Fruit fly (Drosophila melanogaster) whole organism, embryonic: Measurements from ENCODE around the gene CG15027.

ENCODE experiments used
- CG10147 ChIP-seq: fragments of 200-800 bp; sonication (Bioruptor generic); optimal IDR thresholded peaks from 2 replicates; lab custom pipeline; 2019; ENCODE audit warnings: missing biosample characterization, mild to moderate bottlenecking, missing genetic modification characterization, moderate library complexity
- CG10565 ChIP-seq: fragments of 200-800 bp; sonication (Bioruptor generic); optimal IDR thresholded peaks from 3 replicates; lab custom pipeline; 2016; ENCODE audit warnings: missing biosample characterization, mild to moderate bottlenecking, missing genetic modification characterization
- CG11695 ChIP-seq: fragments of 200-800 bp; sonication (Bioruptor generic); IDR thresholded peaks from 3 replicates; pipeline ENCODE4 v1.3.6; 2022; ENCODE audit warnings: missing biosample characterization, missing genetic modification characterization
- CG12219 ChIP-seq: fragments of 200-800 bp; sonication (Bioruptor generic); optimal IDR thresholded peaks from 3 replicates; lab custom pipeline; 2018; ENCODE audit warnings: missing biosample characterization, mild to moderate bottlenecking, missing genetic modification characterization
- CG17568 ChIP-seq: fragments of 200-800 bp; sonication (Bioruptor generic); optimal IDR thresholded peaks from 2 replicates; lab custom pipeline; 2018; ENCODE audit warnings: missing biosample characterization, mild to moderate bottlenecking, missing genetic modification characterization, moderate library complexity
- CG30020 ChIP-seq: fragments of 200-800 bp; optimal IDR thresholded peaks from 2 replicates; lab custom pipeline; 2019; ENCODE audit warnings: missing biosample characterization, mild to moderate bottlenecking, missing genetic modification characterization, moderate library complexity
- CG32532 ChIP-seq: fragments of 200-800 bp; sonication (Bioruptor generic); IDR thresholded peaks from 2 replicates; pipeline ENCODE4 v1.3.6; 2022; ENCODE audit warnings: missing biosample characterization, missing genetic modification characterization
- CG32767 ChIP-seq: fragments of 200-800 bp; sonication (Bioruptor generic); IDR thresholded peaks from 2 replicates; pipeline ENCODE4 v1.3.6; 2022; ENCODE audit warnings: missing biosample characterization, missing genetic modification characterization
- CG34224 ChIP-seq: fragments of 200-800 bp; sonication (Bioruptor generic); IDR thresholded peaks from 3 replicates; pipeline ENCODE4 v1.3.6; 2022; ENCODE audit warnings: missing biosample characterization, missing genetic modification characterization; ENCODE audit not compliant: partially characterized antibody
- CG3726 ChIP-seq: fragments of 200-800 bp; sonication (Bioruptor generic); IDR thresholded peaks from 3 replicates; pipeline ENCODE4, ENCODE4 v1.3.6; 2022; ENCODE audit warnings: missing biosample characterization, missing genetic modification characterization
- CG3838 ChIP-seq: fragments of 200-800 bp; sonication (Bioruptor generic); optimal IDR thresholded peaks from 3 replicates; lab custom pipeline; 2016; ENCODE audit warnings: missing biosample characterization, missing genetic modification characterization
- CG4707 ChIP-seq: fragments of 200-800 bp; sonication (Bioruptor generic); optimal IDR thresholded peaks from 2 replicates; lab custom pipeline; 2018; ENCODE audit warnings: missing biosample characterization, mild to moderate bottlenecking, missing genetic modification characterization, moderate library complexity
- CG4820 ChIP-seq: fragments of 200-800 bp; sonication (Bioruptor generic); optimal IDR thresholded peaks from 3 replicates; lab custom pipeline; 2016; ENCODE audit warnings: missing biosample characterization, missing genetic modification characterization
- CG7745 ChIP-seq: fragments of 200-800 bp; sonication (Bioruptor generic); optimal IDR thresholded peaks from 2 replicates; lab custom pipeline; 2018; ENCODE audit warnings: missing biosample characterization, mild to moderate bottlenecking, missing genetic modification characterization, moderate library complexity
- CG7928 ChIP-seq: fragments of 200-800 bp; sonication (Bioruptor generic); optimal IDR thresholded peaks from 2 replicates; lab custom pipeline; 2017; ENCODE audit warnings: missing biosample characterization, mild to moderate bottlenecking, missing genetic modification characterization
- CG9215 ChIP-seq: fragments of 200-800 bp; sonication (Bioruptor generic); IDR thresholded peaks from 2 replicates; pipeline ENCODE4 v1.3.6; 2022; ENCODE audit warnings: missing biosample characterization, missing genetic modification characterization
- CG9817 ChIP-seq: fragments of 200-800 bp; sonication (Bioruptor generic); optimal IDR thresholded peaks from 2 replicates; lab custom pipeline; 2018; ENCODE audit warnings: missing biosample characterization, mild to moderate bottlenecking, missing genetic modification characterization, moderate library complexity
- CkIIα-i1 ChIP-seq: fragments of 200-800 bp; sonication (Bioruptor generic); IDR thresholded peaks from 2 replicates; pipeline ENCODE4 v1.3.6; 2022; ENCODE audit warnings: missing biosample characterization, missing genetic modification characterization
- H2.0 ChIP-seq: fragments of 200-800 bp; sonication (Bioruptor generic); IDR thresholded peaks from 2 replicates; pipeline ENCODE4 v1.3.6; 2022; ENCODE audit warnings: missing biosample characterization, missing genetic modification characterization
- Hr3 ChIP-seq: fragments of 200-800 bp; sonication (Bioruptor generic); optimal IDR thresholded peaks from 3 replicates; lab custom pipeline; 2016; ENCODE audit warnings: missing biosample characterization, missing genetic modification characterization
- Hsf ChIP-seq: fragments of 200-800 bp; sonication (Bioruptor generic); optimal IDR thresholded peaks from 3 replicates; lab custom pipeline; 2016; ENCODE audit warnings: missing biosample characterization, missing genetic modification characterization
- Jarid2 ChIP-seq: fragments of 200-800 bp; sonication (Bioruptor generic); optimal IDR thresholded peaks from 3 replicates; lab custom pipeline; 2017; ENCODE audit warnings: mild to moderate bottlenecking, missing biosample characterization, missing genetic modification reagents, missing genetic modification characterization
- Lpt ChIP-seq: fragments of >200 bp; optimal IDR thresholded peaks from 2 replicates; lab custom pipeline; 2018; ENCODE audit warnings: missing biosample characterization, missing genetic modification characterization
- Spps ChIP-seq: fragments of 200-800 bp; sonication (Bioruptor generic); optimal IDR thresholded peaks from 2 replicates; lab custom pipeline; 2018; ENCODE audit warnings: missing biosample characterization, mild to moderate bottlenecking, missing genetic modification characterization
- Ssrp ChIP-seq: fragments of 200-800 bp; sonication (Bioruptor generic); optimal IDR thresholded peaks from 2 replicates; lab custom pipeline; 2018; ENCODE audit warnings: missing biosample characterization, mild to moderate bottlenecking, missing genetic modification characterization, moderate library complexity
- ara ChIP-seq: fragments of 200-800 bp; sonication (Bioruptor generic); IDR thresholded peaks from 2 replicates; pipeline ENCODE4 v1.3.6; 2022; ENCODE audit warnings: missing biosample characterization, missing genetic modification characterization
- bbx ChIP-seq: fragments of 200-800 bp; sonication (Bioruptor generic); IDR thresholded peaks from 2 replicates; pipeline ENCODE4 v1.3.6; 2022; ENCODE audit warnings: missing biosample characterization, missing genetic modification characterization; ENCODE audit not compliant: partially characterized antibody
- bcd ChIP-seq: fragments of 200-800 bp; sonication (Bioruptor generic); optimal IDR thresholded peaks from 2 replicates; lab custom pipeline; 2017; ENCODE audit warnings: missing biosample characterization, mild to moderate bottlenecking, missing genetic modification characterization
- emc ChIP-seq: fragments of 200-800 bp; sonication (Bioruptor generic); optimal IDR thresholded peaks from 2 replicates; lab custom pipeline; 2016; ENCODE audit warnings: missing biosample characterization, missing genetic modification characterization
- fru ChIP-seq: fragments of >200 bp; optimal IDR thresholded peaks from 2 replicates; lab custom pipeline; 2017
- ftz-f1 ChIP-seq: fragments of 200-800 bp; sonication (Bioruptor generic); optimal IDR thresholded peaks from 2 replicates; lab custom pipeline; 2016; ENCODE audit warnings: missing biosample characterization, missing genetic modification characterization
- gcm ChIP-seq: fragments of 200-800 bp; sonication (Bioruptor generic); optimal IDR thresholded peaks from 2 replicates; lab custom pipeline; 2019; ENCODE audit warnings: missing biosample characterization, mild to moderate bottlenecking, missing genetic modification characterization, moderate library complexity
- hb ChIP-seq: fragments of 200-800 bp; sonication (Bioruptor generic); IDR thresholded peaks from 3 replicates; pipeline ENCODE4 v1.3.6; 2022; ENCODE audit warnings: missing biosample characterization, missing genetic modification characterization; ENCODE audit not compliant: partially characterized antibody
- her ChIP-seq: fragments of 200-800 bp; sonication (Bioruptor generic); optimal IDR thresholded peaks from 2 replicates; lab custom pipeline; 2016; ENCODE audit warnings: missing biosample characterization, missing genetic modification characterization
- kah ChIP-seq: fragments of 200-800 bp; sonication (Bioruptor generic); optimal IDR thresholded peaks from 2 replicates; lab custom pipeline; 2018; ENCODE audit warnings: missing biosample characterization, mild to moderate bottlenecking, missing genetic modification characterization
- kni ChIP-seq: fragments of 200-800 bp; sonication (Bioruptor generic); optimal IDR thresholded peaks from 3 replicates; lab custom pipeline; 2017; ENCODE audit warnings: mild to moderate bottlenecking, missing biosample characterization, missing genetic modification reagents, missing genetic modification characterization
- mam ChIP-seq: fragments of 200-800 bp; sonication (Bioruptor generic); optimal IDR thresholded peaks from 3 replicates; lab custom pipeline; 2016; ENCODE audit warnings: missing biosample characterization, missing genetic modification characterization
- pan ChIP-seq, 4 experiments: fragments of >200 bp in 3 of 4; fragments of 200-800 bp in 1 of 4; sonication (Bioruptor generic) in 1 of 4; optimal IDR thresholded peaks in 3 of 4; IDR thresholded peaks in 1 of 4; 2 replicates each; pipeline versions ENCODE4 v1.3.6 to Lab custom; 2017 to 2022; ENCODE audit warnings: missing biosample characterization in 2 of 4, missing genetic modification characterization in 2 of 4, mixed read lengths in 1 of 4
- pb ChIP-seq: fragments of 200-800 bp; sonication (Bioruptor generic); optimal IDR thresholded peaks from 3 replicates; lab custom pipeline; 2016; ENCODE audit warnings: missing biosample characterization, missing genetic modification characterization
- pita ChIP-seq: fragments of 200-800 bp; sonication (Bioruptor generic); optimal IDR thresholded peaks from 2 replicates; lab custom pipeline; 2017; ENCODE audit warnings: missing biosample characterization, mild to moderate bottlenecking, missing genetic modification characterization
- prd ChIP-seq, 3 experiments: fragments of >200 bp in 2 of 3; fragments of 200-800 bp in 1 of 3; sonication (Bioruptor generic) in 1 of 3; optimal IDR thresholded peaks in 2 of 3; IDR thresholded peaks in 1 of 3; 2 replicates in 2 of 3; 3 replicates in 1 of 3; pipeline versions ENCODE4 v1.3.6 to Lab custom; 2017 to 2022; ENCODE audit warnings: missing biosample characterization in 1 of 3, missing genetic modification characterization in 1 of 3
- psq ChIP-seq: fragments of 200-800 bp; sonication (Bioruptor generic); optimal IDR thresholded peaks from 2 replicates; lab custom pipeline; 2017; ENCODE audit warnings: missing biosample characterization, missing genetic modification characterization
- ro ChIP-seq: fragments of 200-800 bp; sonication (Bioruptor generic); IDR thresholded peaks from 2 replicates; pipeline ENCODE4 v1.3.6; 2022; ENCODE audit warnings: missing biosample characterization, missing genetic modification characterization
- sd ChIP-seq: fragments of 200-800 bp; sonication (Bioruptor generic); optimal IDR thresholded peaks from 3 replicates; lab custom pipeline; 2018; ENCODE audit warnings: missing biosample characterization, mild to moderate bottlenecking, missing genetic modification characterization, moderate library complexity
- sima ChIP-seq: fragments of 200-800 bp; sonication (Bioruptor generic); optimal IDR thresholded peaks from 2 replicates; lab custom pipeline; 2016; ENCODE audit warnings: missing biosample characterization, missing genetic modification characterization
- sug ChIP-seq: fragments of 200-800 bp; optimal IDR thresholded peaks from 2 replicates; lab custom pipeline; 2019; ENCODE audit warnings: missing biosample characterization, mild to moderate bottlenecking, missing genetic modification characterization, moderate library complexity
- tll ChIP-seq, 2 experiments: fragments of 200-800 bp in 1 of 2; fragments of >200 bp in 1 of 2; sonication (Bioruptor generic) in 1 of 2; optimal IDR thresholded peaks; 2 replicates each; lab custom pipeline; 2017 to 2019; ENCODE audit warnings: missing biosample characterization in 2 of 2, missing genetic modification characterization in 2 of 2, mild to moderate bottlenecking in 1 of 2, moderate library complexity in 1 of 2
- yki ChIP-seq: fragments of >200 bp; optimal IDR thresholded peaks from 3 replicates; lab custom pipeline; 2018

The CG15027 gene

dm6 chrX:15085777-15086510 is at the start of gene CG15027, which contains the start of gene Dbct (continued):
- TF ChIP-seq H2.0 (GFP tag; lab: Robert Waterston, UW) (peak; percentile 32; the same call in 1 of the 2 replicates), sug (peak; percentile 73), psq (GFP tag; lab: Kevin White, UChicago) (peak; percentile 28), pb (GFP tag; lab: Kevin White, UChicago) (no peak), ftz-f1 (GFP tag; lab: Kevin White, UChicago) (no peak), Hr3 (peak; percentile 55), CG32532 (GFP tag; lab: Robert Waterston, UW) (peak; percentile 71), hb (GFP tag; lab: Robert Waterston, UW) (0 out of 3 replicates have a peak, but pooled peaks have one; percentile 63), Jarid2 (GFP tag; lab: Kevin White, UChicago) (no peak), ara (GFP tag; lab: Robert Waterston, UW) (peak; percentile 56; the same call in 1 of the 2 replicates), CG4707 (no peak), CG3838 (no peak), CG11695 (GFP tag; lab: Robert Waterston, UW) (peak; percentile 61; the same call in 1 of the 3 replicates), pita (no peak), Ssrp (tag; lab: Kevin White, UChicago) (peak; percentile 61), sima (GFP tag; lab: Kevin White, UChicago) (no peak), bcd (GFP tag; lab: Kevin White, UChicago) (peak; percentile 32), CG10147 (GFP tag; lab: Kevin White, UChicago) (peak; percentile 55), tll (GFP tag; optimal IDR thresholded peaks at IDR 0.05; lab: Kevin White, UChicago) (no peak), mam (GFP tag; lab: Kevin White, UChicago) (peak; percentile 5), Lpt (no peak), CG32767 (GFP tag; lab: Robert Waterston, UW) (peak; percentile 68; the same call in 1 of the 2 replicates), CG34224 (GFP tag; lab: Robert Waterston, UW) (peak; percentile 73; the same call in 2 of the 3 replicates), CG30020 (tag; lab: Kevin White, UChicago) (peak; percentile 37), ro (no peak), CG12219 (GFP tag; lab: Kevin White, UChicago) (no peak), CkIIα-i1 (GFP tag; lab: Robert Waterston, UW) (no peak), CG9215 (peak; percentile 68), kah (GFP tag; lab: Kevin White, UChicago) (peak; percentile 30), CG7745 (no peak), CG7928 (GFP tag; lab: Kevin White, UChicago) (no peak), CG17568 (no peak), gcm (GFP tag; lab: Kevin White, UChicago) (peak; percentile 41), emc (GFP tag; lab: Kevin White, UChicago) (no peak), fru (lab: Kevin White, UChicago) (no peak), CG10565 (GFP tag; lab: Kevin White, UChicago) (no peak), CG3726 (GFP tag; lab: Robert Waterston, UW) (no peak), her (GFP tag; lab: Kevin White, UChicago) (no peak), bbx (GFP tag; lab: Robert Waterston, UW) (no peak), kni (GFP tag; lab: Kevin White, UChicago) (no peak), CG9817 (peak; percentile 74), prd (optimal IDR thresholded peaks at IDR 0.05; lab: Kevin White, UChicago) (no peak), prd (GFP tag; IDR thresholded peaks at IDR 0.05; lab: Robert Waterston, UW) (peak; percentile 79), Hsf (GFP tag; lab: Kevin White, UChicago) (no peak), yki (lab: Kevin White, UChicago) (no peak), CG4820 (GFP tag; lab: Kevin White, UChicago) (peak; percentile 44), Spps (tag; lab: Kevin White, UChicago) (no peak), pan (optimal IDR thresholded peaks at IDR 0.05; lab: Kevin White, UChicago) (no peak), pan (GFP tag; optimal IDR thresholded peaks at IDR 0.05 in 1 of 2, IDR thresholded peaks at IDR 0.05 in 1 of 2) (peak in 1 of 2 experiments; percentile 73), sd (tag; lab: Kevin White, UChicago) (peak; percentile 87)
